Worm (Caenorhabditis elegans) whole organism, L3 larva: ENCODE results near the gene K04F1.9.

ENCODE experiments used
- R02D3.7 ChIP-seq: fragments of 150-350 bp; optimal IDR thresholded peaks from 2 replicates; lab custom pipeline; 2014; ENCODE audit warnings: missing biosample characterization, missing genetic modification characterization
- ZK546.5 ChIP-seq: sonication (generic microtip); optimal IDR thresholded peaks from 2 replicates; lab custom pipeline; 2017; ENCODE audit warnings: missing biosample characterization, missing genetic modification characterization
- aly-2 ChIP-seq: fragments of 150-350 bp; optimal IDR thresholded peaks from 2 replicates; lab custom pipeline; 2014; ENCODE audit warnings: missing biosample characterization, missing genetic modification characterization
- ama-1 ChIP-seq: fragments of 150-350 bp; optimal IDR thresholded peaks from 2 replicates; lab custom pipeline; 2018
- ceh-16 ChIP-seq: sonication (generic microtip); optimal IDR thresholded peaks from 2 replicates; lab custom pipeline; 2017; ENCODE audit warnings: missing biosample characterization, missing genetic modification characterization
- ceh-28 ChIP-seq: fragments of 150-350 bp; optimal IDR thresholded peaks from 2 replicates; lab custom pipeline; 2014; ENCODE audit warnings: missing biosample characterization, missing genetic modification reagents, missing genetic modification characterization
- ceh-82 ChIP-seq: fragments of 150-350 bp; optimal IDR thresholded peaks from 2 replicates; lab custom pipeline; 2014; ENCODE audit warnings: missing biosample characterization, missing genetic modification characterization
- ceh-9 ChIP-seq: sonication (generic microtip); optimal IDR thresholded peaks from 2 replicates; lab custom pipeline; 2018; ENCODE audit warnings: missing biosample characterization, missing genetic modification characterization
- daf-12 ChIP-seq: fragments of 150-350 bp; optimal IDR thresholded peaks from 2 replicates; lab custom pipeline; 2014; ENCODE audit warnings: missing biosample characterization, missing genetic modification reagents, missing genetic modification characterization
- elt-2 ChIP-seq: sonication (generic microtip); optimal IDR thresholded peaks from 2 replicates; lab custom pipeline; 2016; ENCODE audit warnings: missing genetic modification reagents, mild to moderate bottlenecking, missing genetic modification characterization, missing compliant biosample characterization
- fkh-2 ChIP-seq: fragments of 150-350 bp; optimal IDR thresholded peaks from 2 replicates; lab custom pipeline; 2014; ENCODE audit warnings: missing biosample characterization, missing genetic modification reagents, missing genetic modification characterization
- fos-1 ChIP-seq: fragments of 150-350 bp; optimal IDR thresholded peaks from 2 replicates; lab custom pipeline; 2014; ENCODE audit warnings: missing biosample characterization, missing genetic modification characterization
- hmg-11 ChIP-seq: sonication (generic microtip); optimal IDR thresholded peaks from 2 replicates; lab custom pipeline; 2016; ENCODE audit warnings: missing genetic modification characterization, missing compliant biosample characterization
- jun-1 ChIP-seq: fragments of 150-350 bp; optimal IDR thresholded peaks from 2 replicates; lab custom pipeline; 2014; ENCODE audit warnings: missing biosample characterization, missing genetic modification reagents, missing genetic modification characterization
- lin-15B ChIP-seq: fragments of 150-350 bp; optimal IDR thresholded peaks from 2 replicates; lab custom pipeline; 2014; ENCODE audit warnings: missing biosample characterization, missing genetic modification characterization
- lsy-12 ChIP-seq: sonication (generic microtip); optimal IDR thresholded peaks from 2 replicates; lab custom pipeline; 2016; ENCODE audit warnings: mild to moderate bottlenecking, missing genetic modification characterization, missing compliant biosample characterization
- mdl-1 ChIP-seq: fragments of 150-350 bp; optimal IDR thresholded peaks from 2 replicates; lab custom pipeline; 2014; ENCODE audit warnings: missing biosample characterization, missing genetic modification characterization
- mml-1 ChIP-seq: fragments of 150-350 bp; sonication (generic microtip); optimal IDR thresholded peaks from 3 replicates; lab custom pipeline; 2014; ENCODE audit warnings: missing biosample characterization, missing genetic modification characterization
- nhr-11 ChIP-seq: fragments of 150-350 bp; optimal IDR thresholded peaks from 2 replicates; lab custom pipeline; 2014; ENCODE audit warnings: missing biosample characterization, missing genetic modification characterization
- nhr-12 ChIP-seq: fragments of 150-350 bp; optimal IDR thresholded peaks from 2 replicates; lab custom pipeline; 2014; ENCODE audit warnings: missing biosample characterization, missing genetic modification characterization
- nhr-25 ChIP-seq: sonication (generic microtip); optimal IDR thresholded peaks from 2 replicates; lab custom pipeline; 2017; ENCODE audit warnings: missing biosample characterization, missing genetic modification characterization
- nhr-43 ChIP-seq: sonication (generic microtip); optimal IDR thresholded peaks from 2 replicates; lab custom pipeline; 2016; ENCODE audit warnings: mild to moderate bottlenecking, missing genetic modification characterization, missing compliant biosample characterization; ENCODE audit not compliant: poor library complexity, severe bottlenecking
- nhr-67 ChIP-seq: fragments of 150-350 bp; optimal IDR thresholded peaks from 2 replicates; lab custom pipeline; 2014; ENCODE audit warnings: missing biosample characterization, missing genetic modification characterization
- nhr-76 ChIP-seq: fragments of 150-350 bp; sonication (generic microtip); optimal IDR thresholded peaks from 5 replicates; lab custom pipeline; 2014; ENCODE audit warnings: missing biosample characterization, missing genetic modification characterization
- nhr-77 ChIP-seq: fragments of 150-350 bp; optimal IDR thresholded peaks from 2 replicates; lab custom pipeline; 2014; ENCODE audit warnings: missing biosample characterization, missing genetic modification characterization
- pha-4 ChIP-seq: fragments of 150-350 bp; optimal IDR thresholded peaks from 2 replicates; lab custom pipeline; 2014; ENCODE audit warnings: missing biosample characterization, missing genetic modification reagents, missing genetic modification characterization
- pqm-1 ChIP-seq: fragments of 150-350 bp; optimal IDR thresholded peaks from 2 replicates; lab custom pipeline; 2017; ENCODE audit warnings: missing biosample characterization, missing genetic modification characterization, inconsistent platforms
- sea-2 ChIP-seq: fragments of 150-350 bp; sonication (generic microtip); optimal IDR thresholded peaks from 4 replicates; lab custom pipeline; 2014; ENCODE audit warnings: missing biosample characterization, missing genetic modification reagents, missing genetic modification characterization
- skn-1 ChIP-seq: fragments of 150-350 bp; optimal IDR thresholded peaks from 2 replicates; lab custom pipeline; 2014; ENCODE audit warnings: missing biosample characterization, missing genetic modification characterization
- tbx-2 ChIP-seq: sonication (generic microtip); optimal IDR thresholded peaks from 2 replicates; lab custom pipeline; 2016; ENCODE audit warnings: mild to moderate bottlenecking, missing genetic modification characterization, missing compliant biosample characterization
- unc-62 ChIP-seq: fragments of 150-350 bp; sonication (generic microtip); optimal IDR thresholded peaks from 4 replicates; lab custom pipeline; 2014; ENCODE audit warnings: missing biosample characterization, missing genetic modification reagents, missing genetic modification characterization
- ztf-11 ChIP-seq: fragments of 150-350 bp; optimal IDR thresholded peaks from 2 replicates; lab custom pipeline; 2014; ENCODE audit warnings: missing biosample characterization, missing genetic modification characterization
- ztf-4 ChIP-seq: fragments of 150-350 bp; optimal IDR thresholded peaks from 2 replicates; lab custom pipeline; 2014; ENCODE audit warnings: missing biosample characterization, missing genetic modification characterization

The K04F1.9 gene

DNA sequence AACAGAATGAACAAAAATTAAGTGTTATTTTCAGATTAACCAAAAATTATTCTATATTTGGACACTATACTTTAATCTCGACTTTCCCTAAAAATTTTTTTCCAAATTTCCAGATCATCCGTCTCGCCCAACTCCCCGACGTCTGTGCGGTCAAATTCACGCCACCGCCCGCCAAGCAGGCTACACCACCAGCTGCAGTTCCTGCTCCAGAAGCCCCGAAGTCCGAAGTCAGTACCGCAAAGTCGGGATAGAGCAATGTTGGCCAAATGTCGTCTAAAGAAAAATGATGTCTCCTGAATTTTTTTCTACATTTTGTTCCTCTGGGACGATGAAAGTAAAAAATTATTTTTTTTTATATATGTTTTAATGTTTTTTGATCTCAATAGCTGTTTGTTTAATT is 22.3 kb upstream of the K04F1.9 start:
- TF ChIP-seq ztf-11 (tag; lab: Kevin White, UChicago), result no peak
- TF ChIP-seq pqm-1, result no peak
- TF ChIP-seq ZK546.5, result no peak
- no peak for TF ChIP-seq lin-15B (tag; lab: Kevin White, UChicago)
- TF ChIP-seq fos-1 (tag; lab: Kevin White, UChicago), result no peak

- no peak for TF ChIP-seq ceh-16 (tag; lab: Kevin White, UChicago)
- TF ChIP-seq pha-4 (tag; lab: Kevin White, UChicago), result no peak
- no peak for TF ChIP-seq ceh-82 (tag; lab: Kevin White, UChicago)
- TF ChIP-seq aly-2, result no peak
- no peak for TF ChIP-seq mml-1 (tag; lab: Kevin White, UChicago)
- no peak for TF ChIP-seq jun-1 (tag; lab: Kevin White, UChicago)
- TF ChIP-seq R02D3.7 (tag; lab: Kevin White, UChicago), result no peak
- TF ChIP-seq daf-12, result no peak
- no peak for TF ChIP-seq ZK546.5
- TF ChIP-seq nhr-25, result no peak
Measured at ce11 chrV:1643886-1644285, 21.1 kb upstream of the K04F1.9 start, which contains the start of gene alh-2. Gene alh-2, plus strand, starts transcription at chrV:1644169.

ce11 chrV:1648000-1648399 is 17.0 kb upstream of the K04F1.9 start, which contains the start of gene irld-45:
Gene irld-45, plus strand, starts transcription at chrV:1648300.
- TF ChIP-seq fkh-2 (no peak), ztf-4 (tag; lab: Kevin White, UChicago) (no peak), pqm-1 (no peak), lsy-12 (tag; lab: Kevin White, UChicago) (no peak), aly-2 (no peak), ama-1 (lab: Kevin White, UChicago) (no peak)

ce11 chrV:1651045-1651444 is 14.0 kb upstream of the K04F1.9 start, which contains the start of gene irld-44:
Gene irld-44, plus strand, starts transcription at chrV:1651345.
- TF ChIP-seq sea-2 (GFP tag; lab: Kevin White, UChicago), result no peak
- TF ChIP-seq tbx-2, result no peak
- no peak for TF ChIP-seq nhr-25
- no peak for TF ChIP-seq nhr-77 (tag; lab: Kevin White, UChicago)
- TF ChIP-seq hmg-11 (tag; lab: Kevin White, UChicago), result no peak

- TF ChIP-seq skn-1 (tag; lab: Kevin White, UChicago) (no peak), nhr-76 (tag; lab: Kevin White, UChicago) (no peak), ZK546.5 (no peak), daf-12 (no peak), nhr-77 (tag; lab: Kevin White, UChicago) (no peak), fkh-2 (no peak), nhr-12 (tag; lab: Kevin White, UChicago) (no peak), ceh-28 (tag; lab: Kevin White, UChicago) (no peak), nhr-43 (tag; lab: Kevin White, UChicago) (no peak), lsy-12 (tag; lab: Kevin White, UChicago) (no peak), ama-1 (lab: Kevin White, UChicago) (no peak)
- TF ChIP-seq, all 47 proteins: peak for 0
Measured at ce11 chrV:1654845-1655244, 10.2 kb upstream of the K04F1.9 start, which contains the start of gene irld-11. Gene irld-11, plus strand, starts transcription at chrV:1655145.

- TF ChIP-seq nhr-11 (tag; lab: Kevin White, UChicago), result peak; percentile 1
- no peak for TF ChIP-seq ama-1 (lab: Kevin White, UChicago)
Measured at ce11 chrV:1662270-1662669, 2.8 kb upstream of the K04F1.9 start, which contains the start of gene irld-40. Gene irld-40, plus strand, starts transcription at chrV:1662570.

DNA sequence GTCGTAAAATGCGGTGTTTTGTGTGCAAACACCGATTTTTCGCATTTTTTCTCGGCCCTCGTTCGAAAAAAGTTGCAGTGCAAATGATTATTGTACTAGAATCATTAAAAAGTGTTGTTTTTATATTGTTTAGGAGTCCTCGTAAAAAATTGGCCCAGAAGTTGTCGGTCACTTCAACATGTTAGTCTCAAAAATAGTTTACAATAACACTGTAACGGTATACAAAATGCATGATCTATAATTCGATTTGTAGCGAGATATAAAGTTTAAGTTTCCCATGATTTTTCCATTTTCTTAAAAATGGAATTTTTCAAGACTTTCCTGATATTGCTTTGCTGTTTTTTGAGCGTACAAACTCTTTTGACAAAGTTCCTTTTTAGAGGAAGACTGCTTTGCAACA is 1.9 kb downstream of the K04F1.9 start, which contains the start of gene K04F1.8:
TSS of gene K04F1.8 (plus strand) at position 301 of the 400 bp plus-strand sequence.
- no peak for TF ChIP-seq skn-1 (tag; lab: Kevin White, UChicago)
- no peak for TF ChIP-seq jun-1 (tag; lab: Kevin White, UChicago)
- no peak for TF ChIP-seq daf-12
- no peak for TF ChIP-seq elt-2 (tag; lab: Kevin White, UChicago)
- TF ChIP-seq ceh-9 (tag; lab: Kevin White, UChicago), result no peak
- TF ChIP-seq nhr-77 (tag; lab: Kevin White, UChicago), result no peak
- TF ChIP-seq nhr-76 (tag; lab: Kevin White, UChicago), result no peak
- no peak for TF ChIP-seq nhr-12 (tag; lab: Kevin White, UChicago)
- TF ChIP-seq ceh-82 (tag; lab: Kevin White, UChicago), result no peak
- no peak for TF ChIP-seq fkh-2
- TF ChIP-seq R02D3.7 (tag; lab: Kevin White, UChicago), result no peak
- TF ChIP-seq nhr-67 (tag; lab: Kevin White, UChicago), result no peak
- no peak for TF ChIP-seq unc-62
- TF ChIP-seq ama-1 (lab: Kevin White, UChicago), result no peak
- no peak for TF ChIP-seq mdl-1 (tag; lab: Kevin White, UChicago)
- no peak for TF ChIP-seq ceh-16 (tag; lab: Kevin White, UChicago)
- no peak for TF ChIP-seq ZK546.5
- TF ChIP-seq sea-2 (GFP tag; lab: Kevin White, UChicago), result no peak
